Worm (Caenorhabditis elegans) whole organism, young adult: ENCODE results near the gene F45E4.6.
"Not testable (repeated sequence)": the region's sequence is repeated elsewhere in the genome, so short reads cannot be mapped to it uniquely, and the experiment has no call there.

Experiments
- B0336.3 ChIP-seq: fragments of 200-800 bp; sonication (Bioruptor generic); IDR thresholded peaks from 2 replicates; pipeline ENCODE4 v1.3.6; 2022; ENCODE audit warnings: missing genetic modification characterization, missing compliant biosample characterization
- F39B2.1 ChIP-seq: fragments of 200-800 bp; sonication (Bioruptor generic); IDR thresholded peaks from 2 replicates; pipeline ENCODE4 v1.3.6; 2022; ENCODE audit warnings: missing genetic modification reagents, missing genetic modification characterization, missing compliant biosample characterization
- T07F8.4 ChIP-seq: sonication (generic microtip); optimal IDR thresholded peaks from 2 replicates; lab custom pipeline; 2016; ENCODE audit warnings: mild to moderate bottlenecking, missing genetic modification characterization, moderate library complexity, missing compliant biosample characterization
- athp-1 ChIP-seq: sonication (generic microtip); optimal IDR thresholded peaks from 2 replicates; lab custom pipeline; 2017; ENCODE audit warnings: mild to moderate bottlenecking, missing genetic modification characterization, missing compliant biosample characterization
- cebp-1 ChIP-seq, 2 experiments: fragments of 200-800 bp in 1 of 2; sonication (Bioruptor generic) in 1 of 2; sonication (generic microtip) in 1 of 2; IDR thresholded peaks in 1 of 2; optimal IDR thresholded peaks in 1 of 2; 2 replicates each; pipeline versions ENCODE4 v1.3.6 to Lab custom; 2017 to 2022; ENCODE audit warnings: missing compliant biosample characterization in 2 of 2, missing genetic modification characterization in 2 of 2, mild to moderate bottlenecking in 1 of 2, missing genetic modification reagents in 1 of 2, moderate library complexity in 1 of 2
- ceh-100 ChIP-seq: fragments of 200-800 bp; sonication (Bioruptor generic); IDR thresholded peaks from 2 replicates; pipeline ENCODE4 v1.3.6; 2022; ENCODE audit warnings: missing genetic modification reagents, missing genetic modification characterization, missing compliant biosample characterization
- ceh-27 ChIP-seq: fragments of 200-800 bp; sonication (Bioruptor generic); optimal IDR thresholded peaks from 2 replicates; lab custom pipeline; 2018; ENCODE audit warnings: mild to moderate bottlenecking, missing genetic modification characterization, moderate library complexity, missing compliant biosample characterization
- chd-7 ChIP-seq: sonication (generic microtip); optimal IDR thresholded peaks from 2 replicates; lab custom pipeline; 2016; ENCODE audit warnings: mild to moderate bottlenecking, missing genetic modification characterization, moderate library complexity, missing compliant biosample characterization
- dox-1 ChIP-seq: fragments of 200-800 bp; sonication (Bioruptor generic); IDR thresholded peaks from 2 replicates; pipeline ENCODE4 v1.3.6; 2022; ENCODE audit warnings: missing genetic modification reagents, missing genetic modification characterization, missing compliant biosample characterization
- dpl-1 ChIP-seq: fragments of 150-350 bp; optimal IDR thresholded peaks from 2 replicates; lab custom pipeline; 2014; ENCODE audit warnings: missing biosample characterization, missing genetic modification reagents, missing genetic modification characterization
- egl-18 ChIP-seq: fragments of 200-800 bp; sonication (Bioruptor generic); IDR thresholded peaks from 2 replicates; pipeline ENCODE4 v1.3.6; 2022; ENCODE audit warnings: missing genetic modification reagents, missing genetic modification characterization, missing compliant biosample characterization
- hmg-20 ChIP-seq: fragments of 200-800 bp; sonication (Bioruptor generic); IDR thresholded peaks from 2 replicates; pipeline ENCODE4 v1.3.6; 2022; ENCODE audit warnings: missing genetic modification reagents, missing genetic modification characterization, missing compliant biosample characterization
- let-607 ChIP-seq, 2 experiments: fragments of 200-800 bp in 1 of 2; sonication (Bioruptor generic) in 1 of 2; sonication (generic microtip) in 1 of 2; optimal IDR thresholded peaks; 2 replicates each; lab custom pipeline; 2016 to 2018; ENCODE audit warnings: mild to moderate bottlenecking in 2 of 2, missing compliant biosample characterization in 2 of 2, missing genetic modification characterization in 2 of 2, moderate library complexity in 2 of 2, missing genotype in 1 of 2
- lin-26 ChIP-seq: fragments of 200-800 bp; sonication (Bioruptor generic); IDR thresholded peaks from 2 replicates; pipeline ENCODE4 v1.3.6; 2022; ENCODE audit warnings: missing genetic modification reagents, missing genetic modification characterization, missing compliant biosample characterization
- lin-35 ChIP-seq, 3 experiments: fragments of 150-350 bp in 2 of 3; sonication (generic microtip) in 1 of 3; optimal IDR thresholded peaks; 2 replicates each; lab custom pipeline; 2014 to 2018; ENCODE audit warnings: missing biosample characterization in 3 of 3, missing genetic modification characterization in 3 of 3, missing genetic modification reagents in 3 of 3
- lir-1 ChIP-seq: fragments of 200-800 bp; sonication (Bioruptor generic); conservative IDR thresholded peaks from 2 replicates; pipeline ENCODE4 v1.3.6; 2022; ENCODE audit warnings: missing genetic modification reagents, missing genetic modification characterization, missing compliant biosample characterization
- madf-10 ChIP-seq: sonication (generic microtip); optimal IDR thresholded peaks from 2 replicates; lab custom pipeline; 2016; ENCODE audit warnings: mild to moderate bottlenecking, missing genetic modification characterization, missing compliant biosample characterization
- madf-6 ChIP-seq: fragments of 200-800 bp; sonication (Bioruptor generic); IDR thresholded peaks from 2 replicates; pipeline ENCODE4 v1.3.6; 2022; ENCODE audit warnings: missing genetic modification reagents, missing genetic modification characterization, missing compliant biosample characterization
- mcd-1 ChIP-seq: fragments of 200-800 bp; sonication (Bioruptor generic); IDR thresholded peaks from 2 replicates; pipeline ENCODE4 v1.3.6; 2022; ENCODE audit warnings: missing genetic modification reagents, missing genetic modification characterization, missing compliant biosample characterization
- mxl-1 ChIP-seq: sonication (generic microtip); optimal IDR thresholded peaks from 2 replicates; lab custom pipeline; 2016; ENCODE audit warnings: missing genetic modification characterization, missing compliant biosample characterization
- nfyb-1 ChIP-seq: fragments of 200-800 bp; sonication (Bioruptor generic); IDR thresholded peaks from 2 replicates; pipeline ENCODE4 v1.3.6; 2022; ENCODE audit warnings: missing genetic modification reagents, missing genetic modification characterization, missing compliant biosample characterization
- rcor-1 ChIP-seq: fragments of 200-800 bp; sonication (Bioruptor generic); IDR thresholded peaks from 2 replicates; pipeline ENCODE4 v1.3.6; 2022; ENCODE audit warnings: missing genetic modification reagents, missing genetic modification characterization, missing compliant biosample characterization
- snpc-1.3 ChIP-seq: sonication (generic microtip); optimal IDR thresholded peaks from 2 replicates; lab custom pipeline; 2017; ENCODE audit warnings: missing genetic modification characterization, mild to moderate bottlenecking, missing compliant biosample characterization, antibody characterized with exemption, moderate library complexity, missing genotype, missing genetic modification reagents; ENCODE audit not compliant: insufficient read depth
- snpc-4 ChIP-seq, 5 experiments: fragments of 150-350 bp in 1 of 5; sonication (generic microtip) in 4 of 5; optimal IDR thresholded peaks; 2 replicates each; lab custom pipeline; 2014 to 2018; ENCODE audit warnings: missing genetic modification characterization in 5 of 5, missing biosample characterization in 3 of 5, antibody characterized with exemption in 2 of 5, mild to moderate bottlenecking in 2 of 5, missing compliant biosample characterization in 2 of 5, missing genotype in 2 of 5, moderate library complexity in 2 of 5, missing genetic modification reagents in 1 of 5
- ztf-22 ChIP-seq: fragments of 200-800 bp; sonication (Bioruptor generic); optimal IDR thresholded peaks from 2 replicates; lab custom pipeline; 2018; ENCODE audit warnings: mild to moderate bottlenecking, missing genetic modification characterization, moderate library complexity, missing compliant biosample characterization
- ztf-26 ChIP-seq: sonication (generic microtip); optimal IDR thresholded peaks from 2 replicates; lab custom pipeline; 2017; ENCODE audit warnings: missing genetic modification characterization, missing compliant biosample characterization

The F45E4.6 gene

DNA sequence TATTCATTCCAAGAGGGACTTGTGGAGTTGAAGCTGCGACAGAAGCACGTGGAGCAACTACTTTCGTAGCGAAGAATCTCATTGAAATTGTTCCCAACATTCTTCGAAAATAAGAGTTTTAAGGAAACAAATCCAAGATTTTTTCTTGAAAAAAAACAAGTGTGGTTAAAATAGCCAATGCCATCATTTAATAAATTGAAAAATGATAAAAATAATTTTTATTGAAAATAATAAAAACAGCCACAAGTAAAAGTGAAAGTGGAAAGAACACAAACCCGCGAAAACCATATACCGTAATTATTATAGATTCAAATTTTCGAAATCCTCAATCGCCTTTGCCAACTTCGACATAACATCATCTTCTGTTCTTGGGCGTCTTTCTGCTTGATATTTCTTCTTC lies 13.8 kb upstream of the F45E4.6 start, which contains the start of gene hmg-5:
Gene hmg-5 (minus strand): TSS at position 101 of the 400 bp plus-strand sequence.
- TF ChIP-seq lir-1 (GFP tag; lab: Robert Waterston, UW): no peak
- TF ChIP-seq dox-1 (GFP tag; lab: Robert Waterston, UW): no peak
- no peak for TF ChIP-seq lin-35 (GFP tag; optimal IDR thresholded peaks at IDR 0.05; lab: Kevin White, UChicago)
- no peak for TF ChIP-seq ztf-22 (GFP tag; lab: Kevin White, UChicago)
- TF ChIP-seq mxl-1 (tag; lab: Kevin White, UChicago): no peak
- TF ChIP-seq athp-1 (tag; lab: Kevin White, UChicago): no peak
- TF ChIP-seq hmg-20 (GFP tag; lab: Robert Waterston, UW): no peak
- TF ChIP-seq egl-18 (GFP tag; lab: Robert Waterston, UW): no peak
- TF ChIP-seq snpc-4 (GFP tag; optimal IDR thresholded peaks at IDR 0.05; lab: Kevin White, UChicago): no peak
- no peak for TF ChIP-seq snpc-4 (tag; optimal IDR thresholded peaks at IDR 0.05; lab: Kevin White, UChicago)
- TF ChIP-seq B0336.3 (GFP tag; lab: Robert Waterston, UW): no peak
- TF ChIP-seq mcd-1 (GFP tag; lab: Robert Waterston, UW): no peak
- TF ChIP-seq cebp-1 (GFP tag; IDR thresholded peaks at IDR 0.05; lab: Robert Waterston, UW): no peak
- TF ChIP-seq cebp-1 (tag; optimal IDR thresholded peaks at IDR 0.05; lab: Kevin White, UChicago): no peak
- no peak for TF ChIP-seq madf-10 (tag; lab: Kevin White, UChicago)
- no peak for TF ChIP-seq let-607 (tag; optimal IDR thresholded peaks at IDR 0.05; lab: Kevin White, UChicago)
- TF ChIP-seq nfyb-1 (GFP tag; lab: Robert Waterston, UW): no peak
- no peak for TF ChIP-seq ceh-100
- TF ChIP-seq, all 124 proteins: peak for 0

DNA sequence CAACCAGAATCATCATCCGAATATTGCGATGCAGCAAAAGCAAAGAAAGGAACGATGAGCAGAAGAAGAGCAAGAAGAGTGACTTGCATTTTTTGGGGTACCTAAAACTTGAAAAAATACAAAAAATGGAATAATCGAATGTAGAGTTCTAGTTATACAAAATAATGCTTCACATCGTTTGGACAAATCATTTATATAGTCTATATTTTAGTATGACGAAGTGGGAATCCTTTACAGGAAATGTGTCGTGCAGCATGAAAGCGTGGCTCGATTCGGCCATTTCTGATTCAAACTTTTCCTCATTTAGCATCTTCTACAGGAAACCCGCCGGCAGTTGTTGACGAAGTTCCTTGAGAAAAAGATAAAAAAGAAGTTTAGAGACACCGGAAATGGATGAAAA lies 10.6 kb upstream of the F45E4.6 start, which contains the start of gene nlp-20:
Gene nlp-20 (minus strand): TSS at position 101 of the 400 bp plus-strand sequence.
- no peak for TF ChIP-seq nfyb-1 (GFP tag; lab: Robert Waterston, UW)
- no peak for TF ChIP-seq chd-7 (tag; lab: Kevin White, UChicago)
- TF ChIP-seq rcor-1 (GFP tag; lab: Robert Waterston, UW): no peak
- no peak for TF ChIP-seq F39B2.1 (GFP tag; lab: Robert Waterston, UW)
- no peak for TF ChIP-seq snpc-1.3 (tag; lab: Kevin White, UChicago)
- TF ChIP-seq T07F8.4 (tag; lab: Kevin White, UChicago): no peak

DNA sequence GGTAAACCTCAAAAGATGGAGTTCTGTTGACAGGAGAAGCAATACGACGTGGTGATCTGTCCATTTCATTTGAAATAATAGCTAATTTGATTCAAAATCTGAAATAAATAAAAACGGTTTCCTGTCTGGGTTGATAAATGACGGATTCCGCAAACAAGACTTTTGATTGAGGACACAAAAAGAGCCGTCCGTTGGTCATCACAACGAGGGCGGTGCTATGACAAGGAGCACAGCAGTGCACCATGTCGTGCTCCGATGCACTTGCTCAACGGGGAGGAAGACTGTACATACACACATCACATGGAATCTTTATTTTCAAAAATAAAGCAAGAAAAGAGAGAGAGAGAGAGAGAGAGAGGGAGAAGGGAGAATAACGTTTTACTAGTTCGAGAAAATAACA lies 9.4 kb upstream of the F45E4.6 start, which contains the start of gene nep-16:
Gene nep-16 (minus strand): TSS at position 101 of the 400 bp plus-strand sequence.
- no peak for TF ChIP-seq ztf-26

DNA sequence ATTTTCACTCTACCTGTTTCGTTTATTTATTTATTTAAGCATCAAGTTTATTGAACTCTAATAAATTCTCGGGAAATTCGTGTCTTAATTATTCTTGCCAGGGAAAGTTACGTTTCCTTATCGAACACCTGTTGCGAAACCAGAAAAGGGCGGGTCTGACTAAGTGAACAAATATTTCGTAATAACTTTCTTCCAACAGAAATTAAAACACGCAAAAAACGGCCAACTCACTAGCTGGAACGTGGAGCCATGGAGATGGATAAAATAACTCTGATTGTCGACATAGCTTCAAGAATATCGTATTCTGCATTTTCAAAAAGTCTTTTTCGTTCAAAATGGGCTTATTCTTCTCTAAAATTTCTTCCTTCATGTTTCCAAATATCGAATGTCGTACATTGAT lies 2.2 kb upstream of the F45E4.6 start, which contains the start of gene warf-1:
Gene warf-1 (plus strand): TSS at position 209 of the 400 bp plus-strand sequence.
- TF ChIP-seq lin-26 (GFP tag; lab: Robert Waterston, UW) (0 out of 2 replicates have a peak, but pooled peaks have one; percentile 56), cebp-1 (GFP tag; IDR thresholded peaks at IDR 0.05; lab: Robert Waterston, UW) (peak; percentile 83), rcor-1 (GFP tag; lab: Robert Waterston, UW) (0 out of 2 replicates have a peak, but pooled peaks have one; percentile 7), let-607 (tag; optimal IDR thresholded peaks at IDR 0.05; lab: Kevin White, UChicago) (peak; percentile 75 to 84), madf-6 (peak; percentile 39; the same call in 1 of the 2 replicates)
- TF ChIP-seq cebp-1 (tag; optimal IDR thresholded peaks at IDR 0.05; lab: Kevin White, UChicago): not testable (repeated sequence)

DNA sequence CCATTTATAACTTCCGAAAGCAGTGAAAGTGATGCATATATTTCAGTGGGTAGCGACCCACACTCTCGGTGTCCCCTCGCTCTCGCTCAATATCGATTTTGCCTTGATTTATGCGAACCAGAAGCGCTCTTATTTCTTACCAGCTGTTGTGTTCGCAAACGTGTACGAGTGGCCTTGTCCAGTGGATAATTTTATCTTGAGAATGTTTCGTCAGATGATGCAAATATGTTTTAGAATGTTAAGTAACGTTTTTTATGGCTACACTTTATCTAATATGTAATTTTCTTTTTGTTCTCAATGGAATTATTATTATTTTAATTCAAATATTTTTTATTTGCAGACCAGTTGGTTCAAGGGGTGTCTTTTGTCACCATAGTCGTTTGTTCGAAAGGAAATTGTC lies 672 bp upstream of the F45E4.6 start, which contains the start of gene plp-1:
Gene plp-1 (plus strand): TSS at position 341 of the 400 bp plus-strand sequence.
- TF ChIP-seq snpc-4 (GFP tag; optimal IDR thresholded peaks at IDR 0.05; lab: Kevin White, UChicago) (no peak), snpc-4 (tag; optimal IDR thresholded peaks at IDR 0.05; lab: Kevin White, UChicago) (no peak), madf-6 (0 out of 2 replicates have a peak, but pooled peaks have one; percentile 5)

DNA sequence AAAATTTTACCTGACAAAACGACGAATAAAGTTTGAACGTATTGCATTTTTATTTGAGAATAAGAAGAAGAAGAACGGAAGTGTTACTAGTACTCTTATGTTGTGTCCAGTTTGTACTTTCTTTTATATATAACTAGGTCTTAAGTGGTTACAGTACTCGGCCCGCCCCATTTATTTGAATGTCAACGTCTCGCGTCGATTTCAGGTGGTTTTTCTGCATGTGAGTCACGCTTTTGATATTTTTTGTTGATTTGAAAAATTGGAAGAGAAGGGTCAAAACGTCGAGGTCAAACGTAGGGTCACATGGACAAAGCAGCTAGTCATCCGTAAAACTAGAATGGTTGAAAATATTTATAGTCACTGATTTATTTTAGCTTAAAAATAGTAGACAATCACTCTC lies 3.4 kb downstream of the F45E4.6 start, which contains the start of gene F45E4.5:
Gene F45E4.5 (minus strand): TSS at position 101 of the 400 bp plus-strand sequence.
- TF ChIP-seq ceh-27 (GFP tag; lab: Kevin White, UChicago): peak; percentile 15
- TF ChIP-seq dpl-1 (GFP tag; lab: Kevin White, UChicago): no peak
